Worm (Caenorhabditis elegans): ENCODE measurements around the gene npp-24.

The npp-24 gene

ce11 chrII:5500470-5500869 is 5.2 kb upstream of the npp-24 start, which contains the start of gene fzy-1:
Gene fzy-1 (plus strand): TSS chrII:5500770.
- TF ChIP-seq elt-3 (tag; optimal IDR thresholded peaks at IDR 0.05): no peak
- no peak for TF ChIP-seq unc-62 (GFP tag; optimal IDR thresholded peaks at IDR 0.05)
- no peak for TF ChIP-seq rnt-1 (tag; optimal IDR thresholded peaks at IDR 0.05)
- no peak for TF ChIP-seq swsn-7 (tag; optimal IDR thresholded peaks at IDR 0.05)
- no peak for TF ChIP-seq C04F5.9 (tag; optimal IDR thresholded peaks at IDR 0.05)
- no peak for TF ChIP-seq zip-4 (GFP tag; optimal IDR thresholded peaks at IDR 0.05)
- no peak for TF ChIP-seq sup-37 (GFP tag; optimal IDR thresholded peaks at IDR 0.05)
- TF ChIP-seq lin-35 (GFP tag; optimal IDR thresholded peaks at IDR 0.05): no peak
- TF ChIP-seq unc-130 (tag; optimal IDR thresholded peaks at IDR 0.05): no peak
- TF ChIP-seq mep-1 (tag; optimal IDR thresholded peaks at IDR 0.05): no peak
- TF ChIP-seq mab-9 (GFP tag; IDR thresholded peaks at IDR 0.05): no peak
- TF ChIP-seq efl-3 (GFP tag; optimal IDR thresholded peaks at IDR 0.05): no peak
- TF ChIP-seq ztf-4 (tag; optimal IDR thresholded peaks at IDR 0.05): no peak
- TF ChIP-seq sox-4 (tag; optimal IDR thresholded peaks at IDR 0.05): no peak
- TF ChIP-seq nhr-71 (tag; optimal IDR thresholded peaks at IDR 0.05): no peak
- TF ChIP-seq aha-1 (tag; optimal IDR thresholded peaks at IDR 0.05): no peak

DNA sequence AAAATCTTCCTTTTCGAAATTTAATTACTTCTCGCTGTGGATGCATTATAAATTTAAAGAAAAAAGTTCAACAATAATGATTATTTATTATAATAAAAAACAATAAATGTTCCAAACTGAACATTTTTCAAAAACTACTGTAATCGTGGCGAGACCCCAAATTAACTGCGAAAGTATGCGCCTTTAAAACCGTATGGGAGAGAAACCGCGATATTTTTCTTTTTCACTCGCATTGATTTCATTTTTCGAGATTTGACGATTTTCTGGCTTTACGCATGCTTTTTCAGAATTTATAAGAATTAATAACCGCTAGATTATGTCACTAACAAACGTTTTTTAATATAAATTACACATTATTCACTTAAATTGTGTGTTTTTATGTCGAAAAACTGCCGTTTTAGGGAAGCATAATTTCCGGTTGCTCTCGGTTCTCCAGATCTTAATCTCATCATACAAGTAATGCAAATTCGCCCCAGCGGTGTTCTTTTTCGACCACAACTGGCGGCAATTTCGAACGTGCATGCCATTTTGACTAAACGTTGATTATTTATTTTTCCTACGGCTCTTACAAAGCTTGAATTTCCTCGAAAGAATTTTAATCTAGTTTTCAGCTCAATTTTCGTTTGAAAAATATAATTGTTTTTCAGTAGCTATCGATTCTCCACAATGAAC is 4.5 kb upstream of the npp-24 start, which contains the start of gene F12A10.8:
Gene F12A10.8 (minus strand): TSS at position 79 of the 672 bp plus-strand sequence.
- TF ChIP-seq dpl-1 (GFP tag; optimal IDR thresholded peaks at IDR 0.05) (peak; percentile 67 to 87 (median 79)), nhr-76 (tag; optimal IDR thresholded peaks at IDR 0.05) (no peak), irx-1 (tag; optimal IDR thresholded peaks at IDR 0.05) (no peak), lin-35 (GFP tag; optimal IDR thresholded peaks at IDR 0.05) (peak; percentile 75 to 92), fos-1 (tag; optimal IDR thresholded peaks at IDR 0.05) (no peak), nhr-85 (tag) (peak; percentile 33), F16B12.6 (tag; optimal IDR thresholded peaks at IDR 0.05) (peak; percentile 30), unc-86 (tag; optimal IDR thresholded peaks at IDR 0.05) (no peak), aly-2 (tag; optimal IDR thresholded peaks at IDR 0.05) (no peak), mep-1 (tag; optimal IDR thresholded peaks at IDR 0.05) (peak; percentile 46), ceh-82 (tag; optimal IDR thresholded peaks at IDR 0.05) (peak in 1 of 3 experiments; percentile 32), lin-15B (tag; optimal IDR thresholded peaks at IDR 0.05) (peak; percentile 67), swsn-7 (tag; optimal IDR thresholded peaks at IDR 0.05) (no peak), lin-14 (GFP tag; optimal IDR thresholded peaks at IDR 0.05) (peak; percentile 29), blmp-1 (tag; optimal IDR thresholded peaks at IDR 0.05) (peak; percentile 55), lsy-2 (tag; optimal IDR thresholded peaks at IDR 0.05) (peak in 1 of 2 experiments; percentile 68), nhr-84 (tag; optimal IDR thresholded peaks at IDR 0.05) (no peak), efl-1 (optimal IDR thresholded peaks at IDR 0.05) (peak; percentile 57 to 83), efl-1 (GFP tag; optimal IDR thresholded peaks at IDR 0.05 in 1 of 2) (peak; percentile 85 to 98), rnt-1 (tag; optimal IDR thresholded peaks at IDR 0.05) (peak; percentile 21), nhr-20 (tag; optimal IDR thresholded peaks at IDR 0.05) (no peak), elt-2 (tag; optimal IDR thresholded peaks at IDR 0.05) (no peak), skn-1 (tag; optimal IDR thresholded peaks at IDR 0.05) (peak; percentile 17), sptf-1 (tag; optimal IDR thresholded peaks at IDR 0.05) (no peak), snu-23 (GFP tag; optimal IDR thresholded peaks at IDR 0.05) (peak; percentile 24)

ce11 chrII:5503760-5504159 is 1.9 kb upstream of the npp-24 start, which contains the start of gene cyp-44A1:
Gene cyp-44A1 (plus strand): TSS chrII:5504044.
- TF ChIP-seq nhr-11 (tag; optimal IDR thresholded peaks at IDR 0.05) (no peak), elt-2 (tag; optimal IDR thresholded peaks at IDR 0.05) (peak; percentile 40)
